Worm (Caenorhabditis elegans) whole organism, late embryonic: ENCODE data around the gene ins-20.

Source experiments
- dmd-4 ChIP-seq: sonication (generic microtip); optimal IDR thresholded peaks from 2 replicates; lab custom pipeline; 2016; ENCODE audit warnings: borderline replicate concordance, missing genetic modification characterization, missing compliant biosample characterization
- ets-4 ChIP-seq: sonication (generic microtip); optimal IDR thresholded peaks from 2 replicates; lab custom pipeline; 2016; ENCODE audit warnings: missing genetic modification characterization, missing compliant biosample characterization
- fax-1 ChIP-seq: sonication (generic microtip); optimal IDR thresholded peaks from 2 replicates; lab custom pipeline; 2016; ENCODE audit warnings: missing genotype, missing genetic modification characterization, missing compliant biosample characterization
- lim-6 ChIP-seq: sonication (generic microtip); optimal IDR thresholded peaks from 2 replicates; lab custom pipeline; 2016; ENCODE audit warnings: missing genetic modification characterization, missing compliant biosample characterization
- pha-4 ChIP-seq: fragments of 150-350 bp; optimal IDR thresholded peaks from 2 replicates; lab custom pipeline; 2018; ENCODE audit warnings: missing biosample characterization, missing genetic modification reagents, missing genetic modification characterization

ce11 chrII:6020353-6020752 lies 9.7 kb downstream of the ins-20 start, which contains the start of gene ZK84.1:
- no peak for TF ChIP-seq lim-6 (tag; lab: Kevin White, UChicago)
- no peak for TF ChIP-seq fax-1 (tag; lab: Kevin White, UChicago)
- no peak for TF ChIP-seq ets-4
- TF ChIP-seq pha-4: no peak
- no peak for TF ChIP-seq dmd-4
